Worm (Caenorhabditis elegans) whole organism, mixed stage, embryonic: ENCODE results near the gene cyp-29A3.

Experiments used
- elt-1 ChIP-seq: sonication (generic microtip); optimal IDR thresholded peaks from 2 replicates; lab custom pipeline; 2017; ENCODE audit warnings: missing genetic modification characterization, mild to moderate bottlenecking, missing compliant biosample characterization, antibody characterized with exemption, moderate library complexity, borderline replicate concordance; ENCODE audit not compliant: insufficient read depth
- elt-3 ChIP-seq: fragments of 150-350 bp; optimal IDR thresholded peaks from 2 replicates; lab custom pipeline; 2014; ENCODE audit warnings: missing biosample characterization, missing genetic modification characterization
- lin-13 ChIP-seq: fragments of 150-350 bp; optimal IDR thresholded peaks from 2 replicates; lab custom pipeline; 2014; ENCODE audit warnings: missing biosample characterization, missing genetic modification characterization
- lsy-2 ChIP-seq: fragments of 150-350 bp; optimal IDR thresholded peaks from 2 replicates; lab custom pipeline; 2014; ENCODE audit warnings: missing biosample characterization, missing genetic modification characterization
- nhr-237 ChIP-seq: fragments of 150-350 bp; optimal IDR thresholded peaks from 2 replicates; lab custom pipeline; 2014; ENCODE audit warnings: missing biosample characterization, missing genetic modification characterization
- nhr-76 ChIP-seq: sonication (generic microtip); optimal IDR thresholded peaks from 2 replicates; lab custom pipeline; 2017; ENCODE audit warnings: missing biosample characterization, missing genetic modification characterization
- pha-4 ChIP-seq: fragments of 150-350 bp; optimal IDR thresholded peaks from 2 replicates; lab custom pipeline; 2018; ENCODE audit warnings: missing biosample characterization, missing genetic modification reagents, missing genetic modification characterization
- unc-62 ChIP-seq: fragments of 150-350 bp; optimal IDR thresholded peaks from 2 replicates; lab custom pipeline; 2014; ENCODE audit warnings: missing biosample characterization, missing genetic modification reagents, missing genetic modification characterization

ce11 chrV:47799-48198 is 11.2 kb upstream of the cyp-29A3 start:
- no peak for TF ChIP-seq elt-3 (tag; lab: Kevin White, UChicago)
- no peak for TF ChIP-seq lsy-2
- TF ChIP-seq nhr-76 (tag; lab: Kevin White, UChicago), result no peak
- no peak for TF ChIP-seq pha-4 (tag; lab: Kevin White, UChicago)
- no peak for TF ChIP-seq elt-1
- no peak for TF ChIP-seq lin-13 (tag; lab: Kevin White, UChicago)
- no peak for TF ChIP-seq unc-62 (GFP tag; lab: Kevin White, UChicago)
- no peak for TF ChIP-seq nhr-237 (tag; lab: Kevin White, UChicago)
